Worm (Caenorhabditis elegans) whole organism, early embryonic: Measurements from ENCODE around the gene prk-1.

Experiments used
- F13C5.2 ChIP-seq: sonication (generic microtip); optimal IDR thresholded peaks from 2 replicates; lab custom pipeline; 2017; ENCODE audit warnings: mild to moderate bottlenecking, missing genetic modification characterization, inconsistent platforms, missing compliant biosample characterization
- ama-1 ChIP-seq: fragments of 150-350 bp; optimal IDR thresholded peaks from 2 replicates; lab custom pipeline; 2014
- flt-1 ChIP-seq: fragments of 200-800 bp; sonication (Bioruptor generic); IDR thresholded peaks from 2 replicates; pipeline ENCODE4 v1.3.6; 2022; ENCODE audit warnings: missing genetic modification characterization, missing compliant biosample characterization
- hmg-4 ChIP-seq: fragments of 200-800 bp; sonication (Bioruptor generic); optimal IDR thresholded peaks from 2 replicates; lab custom pipeline; 2018; ENCODE audit warnings: mild to moderate bottlenecking, missing genetic modification characterization, missing compliant biosample characterization
- hnd-1 ChIP-seq: sonication (generic microtip); optimal IDR thresholded peaks from 2 replicates; lab custom pipeline; 2016; ENCODE audit warnings: missing genetic modification characterization, missing compliant biosample characterization
- pes-1 ChIP-seq: fragments of 200-800 bp; sonication (Bioruptor generic); IDR thresholded peaks from 2 replicates; pipeline ENCODE4 v1.3.6; 2022; ENCODE audit warnings: missing genetic modification reagents, missing genetic modification characterization, missing compliant biosample characterization
- scrt-1 ChIP-seq: fragments of 200-800 bp; sonication (Bioruptor generic); IDR thresholded peaks from 2 replicates; pipeline ENCODE4 v1.3.6; 2022; ENCODE audit warnings: missing genetic modification characterization, missing compliant biosample characterization
- tra-4 ChIP-seq: sonication (generic microtip); optimal IDR thresholded peaks from 2 replicates; lab custom pipeline; 2017; ENCODE audit warnings: missing genetic modification characterization, missing compliant biosample characterization

ce11 chrIII:6955766-6956165, 34.2 kb upstream of the prk-1 start:
- TF ChIP-seq hnd-1 (tag; lab: Kevin White, UChicago), result no peak
- no peak for TF ChIP-seq F13C5.2 (tag; lab: Kevin White, UChicago)
- no peak for TF ChIP-seq ama-1 (lab: Kevin White, UChicago)
- no peak for TF ChIP-seq pes-1 (GFP tag; lab: Robert Waterston, UW)
- TF ChIP-seq hmg-4 (GFP tag; lab: Kevin White, UChicago), result no peak
- no peak for TF ChIP-seq flt-1 (GFP tag; lab: Robert Waterston, UW)
- no peak for TF ChIP-seq tra-4 (tag; lab: Kevin White, UChicago)
- TF ChIP-seq scrt-1 (GFP tag; lab: Robert Waterston, UW), result no peak
